Worm (Caenorhabditis elegans) whole organism, young adult: Measurements from ENCODE around the gene T25E4.1.
A peak's percentile ranks its signal among the peaks of the same experiment; 100 is the strongest.
"Not testable (repeated sequence)": the region's sequence is repeated elsewhere in the genome, so short reads cannot be mapped to it uniquely, and the experiment has no call there.

ENCODE experiments used
- B0019.2 ChIP-seq: fragments of 200-800 bp; sonication (Bioruptor generic); conservative IDR thresholded peaks from 2 replicates; pipeline ENCODE4 v1.3.6; 2022; ENCODE audit warnings: missing genetic modification reagents, missing genetic modification characterization, missing compliant biosample characterization
- B0261.1 ChIP-seq: sonication (generic microtip); optimal IDR thresholded peaks from 2 replicates; lab custom pipeline; 2016; ENCODE audit warnings: mild to moderate bottlenecking, missing genetic modification characterization, moderate library complexity, missing compliant biosample characterization
- D2030.7 ChIP-seq: fragments of 200-800 bp; sonication (Bioruptor generic); IDR thresholded peaks from 2 replicates; pipeline ENCODE4 v1.3.6; 2022; ENCODE audit warnings: missing genetic modification reagents, missing genetic modification characterization, missing compliant biosample characterization
- F10E7.11 ChIP-seq: sonication (generic microtip); optimal IDR thresholded peaks from 2 replicates; lab custom pipeline; 2017; ENCODE audit warnings: mild to moderate bottlenecking, missing genetic modification characterization, moderate library complexity, missing compliant biosample characterization
- F23B12.7 ChIP-seq: sonication (generic microtip); optimal IDR thresholded peaks from 2 replicates; lab custom pipeline; 2017; ENCODE audit warnings: missing genetic modification characterization, mild to moderate bottlenecking, missing compliant biosample characterization, antibody characterized with exemption, moderate library complexity; ENCODE audit not compliant: insufficient read depth
- F57C9.4 ChIP-seq: sonication (generic microtip); optimal IDR thresholded peaks from 2 replicates; lab custom pipeline; 2017; ENCODE audit warnings: mild to moderate bottlenecking, missing genetic modification characterization, missing compliant biosample characterization
- Y53G8AR.9 ChIP-seq: fragments of 200-800 bp; sonication (Bioruptor generic); conservative IDR thresholded peaks from 2 replicates; pipeline ENCODE4 v1.3.6; 2022; ENCODE audit warnings: missing genetic modification reagents, missing genetic modification characterization, missing compliant biosample characterization
- Y56A3A.18 ChIP-seq: fragments of 200-800 bp; sonication (Bioruptor generic); IDR thresholded peaks from 2 replicates; pipeline ENCODE4 v1.3.6; 2022; ENCODE audit warnings: missing genetic modification reagents, missing genetic modification characterization, missing compliant biosample characterization
- Y67H2A.10 ChIP-seq: fragments of 200-800 bp; sonication (Bioruptor generic); conservative IDR thresholded peaks from 2 replicates; pipeline ENCODE4 v1.3.6; 2022; ENCODE audit warnings: missing genetic modification reagents, missing genetic modification characterization, missing compliant biosample characterization
- Y95B8A.8 ChIP-seq: fragments of 200-800 bp; sonication (Bioruptor generic); IDR thresholded peaks from 2 replicates; pipeline ENCODE4 v1.3.6; 2022; ENCODE audit warnings: missing genetic modification reagents, missing genetic modification characterization, missing compliant biosample characterization
- akir-1 ChIP-seq: fragments of 200-800 bp; sonication (Bioruptor generic); optimal IDR thresholded peaks from 2 replicates; lab custom pipeline; 2018; ENCODE audit warnings: mild to moderate bottlenecking, missing genetic modification characterization, moderate library complexity, missing compliant biosample characterization
- ama-1 ChIP-seq, 3 experiments: fragments of 150-350 bp in 1 of 3; sonication (generic microtip) in 2 of 3; optimal IDR thresholded peaks; 2 replicates each; lab custom pipeline; 2014 to 2018; ENCODE audit warnings: missing biosample characterization in 2 of 3, missing genetic modification characterization in 2 of 3, missing genetic modification reagents in 2 of 3
- atf-7 ChIP-seq: sonication (generic microtip); optimal IDR thresholded peaks from 2 replicates; lab custom pipeline; 2017; ENCODE audit warnings: mild to moderate bottlenecking, missing genetic modification characterization, missing compliant biosample characterization
- attf-3 ChIP-seq: fragments of 200-800 bp; sonication (Bioruptor generic); conservative IDR thresholded peaks from 2 replicates; pipeline ENCODE4 v1.3.6; 2022; ENCODE audit warnings: missing genetic modification reagents, missing genetic modification characterization, missing compliant biosample characterization
- bed-2 ChIP-seq: fragments of 200-800 bp; sonication (Bioruptor generic); IDR thresholded peaks from 2 replicates; pipeline ENCODE4 v1.3.6; 2022; ENCODE audit warnings: missing genetic modification reagents, missing genetic modification characterization, missing compliant biosample characterization
- cebp-2 ChIP-seq: fragments of 200-800 bp; sonication (Bioruptor generic); IDR thresholded peaks from 2 replicates; pipeline ENCODE4 v1.3.6; 2022; ENCODE audit warnings: missing genetic modification characterization, missing compliant biosample characterization
- ceh-100 ChIP-seq: fragments of 200-800 bp; sonication (Bioruptor generic); IDR thresholded peaks from 2 replicates; pipeline ENCODE4 v1.3.6; 2022; ENCODE audit warnings: missing genetic modification reagents, missing genetic modification characterization, missing compliant biosample characterization
- chd-7 ChIP-seq: sonication (generic microtip); optimal IDR thresholded peaks from 2 replicates; lab custom pipeline; 2016; ENCODE audit warnings: mild to moderate bottlenecking, missing genetic modification characterization, moderate library complexity, missing compliant biosample characterization
- ekl-4 ChIP-seq: fragments of 200-800 bp; sonication (Bioruptor generic); IDR thresholded peaks from 2 replicates; pipeline ENCODE4 v1.3.6; 2022; ENCODE audit warnings: missing genetic modification reagents, missing genetic modification characterization, missing compliant biosample characterization
- hlh-12 ChIP-seq: sonication (generic microtip); optimal IDR thresholded peaks from 2 replicates; lab custom pipeline; 2016; ENCODE audit warnings: missing genetic modification characterization, missing compliant biosample characterization
- lin-26 ChIP-seq: fragments of 200-800 bp; sonication (Bioruptor generic); IDR thresholded peaks from 2 replicates; pipeline ENCODE4 v1.3.6; 2022; ENCODE audit warnings: missing genetic modification reagents, missing genetic modification characterization, missing compliant biosample characterization
- lin-35 ChIP-seq, 3 experiments: fragments of 150-350 bp in 2 of 3; sonication (generic microtip) in 1 of 3; optimal IDR thresholded peaks; 2 replicates each; lab custom pipeline; 2014 to 2018; ENCODE audit warnings: missing biosample characterization in 3 of 3, missing genetic modification characterization in 3 of 3, missing genetic modification reagents in 3 of 3
- lir-1 ChIP-seq: fragments of 200-800 bp; sonication (Bioruptor generic); conservative IDR thresholded peaks from 2 replicates; pipeline ENCODE4 v1.3.6; 2022; ENCODE audit warnings: missing genetic modification reagents, missing genetic modification characterization, missing compliant biosample characterization
- madf-10 ChIP-seq: sonication (generic microtip); optimal IDR thresholded peaks from 2 replicates; lab custom pipeline; 2016; ENCODE audit warnings: mild to moderate bottlenecking, missing genetic modification characterization, missing compliant biosample characterization
- nfya-2 ChIP-seq: fragments of 200-800 bp; sonication (Bioruptor generic); IDR thresholded peaks from 2 replicates; pipeline ENCODE4 v1.3.6; 2022; ENCODE audit warnings: missing genetic modification reagents, missing genetic modification characterization, missing compliant biosample characterization
- nhr-120 ChIP-seq: fragments of 200-800 bp; sonication (Bioruptor generic); IDR thresholded peaks from 2 replicates; pipeline ENCODE4 v1.3.6; 2022; ENCODE audit warnings: missing genetic modification characterization, missing compliant biosample characterization
- nhr-27 ChIP-seq: fragments of 200-800 bp; sonication (Bioruptor generic); optimal IDR thresholded peaks from 2 replicates; lab custom pipeline; 2018; ENCODE audit warnings: mild to moderate bottlenecking, missing genetic modification characterization, moderate library complexity, missing compliant biosample characterization
- nhr-90 ChIP-seq: sonication (generic microtip); optimal IDR thresholded peaks from 2 replicates; lab custom pipeline; 2016; ENCODE audit warnings: missing genotype, mild to moderate bottlenecking, missing genetic modification characterization, missing compliant biosample characterization
- rcor-1 ChIP-seq: fragments of 200-800 bp; sonication (Bioruptor generic); IDR thresholded peaks from 2 replicates; pipeline ENCODE4 v1.3.6; 2022; ENCODE audit warnings: missing genetic modification reagents, missing genetic modification characterization, missing compliant biosample characterization
- sdz-38 ChIP-seq: sonication (generic microtip); optimal IDR thresholded peaks from 2 replicates; lab custom pipeline; 2016; ENCODE audit warnings: missing genotype, missing genetic modification characterization, missing compliant biosample characterization
- sea-2 ChIP-seq: fragments of 200-800 bp; sonication (Bioruptor generic); IDR thresholded peaks from 2 replicates; pipeline ENCODE4 v1.3.6; 2022; ENCODE audit warnings: missing genetic modification characterization, missing compliant biosample characterization
- snpc-3.4 ChIP-seq: sonication (generic microtip); optimal IDR thresholded peaks from 2 replicates; lab custom pipeline; 2017; ENCODE audit warnings: missing genetic modification characterization, mild to moderate bottlenecking, missing compliant biosample characterization, antibody characterized with exemption, moderate library complexity, missing genotype, missing genetic modification reagents
- snpc-4 ChIP-seq, 5 experiments: fragments of 150-350 bp in 1 of 5; sonication (generic microtip) in 4 of 5; optimal IDR thresholded peaks; 2 replicates each; lab custom pipeline; 2014 to 2018; ENCODE audit warnings: missing genetic modification characterization in 5 of 5, missing biosample characterization in 3 of 5, antibody characterized with exemption in 2 of 5, mild to moderate bottlenecking in 2 of 5, missing compliant biosample characterization in 2 of 5, missing genotype in 2 of 5, moderate library complexity in 2 of 5, missing genetic modification reagents in 1 of 5
- tbx-9 ChIP-seq: sonication (generic microtip); optimal IDR thresholded peaks from 2 replicates; lab custom pipeline; 2016; ENCODE audit warnings: borderline replicate concordance, missing genetic modification characterization, inconsistent platforms, missing compliant biosample characterization
- zim-3 ChIP-seq: sonication (generic microtip); optimal IDR thresholded peaks from 2 replicates; lab custom pipeline; 2017; ENCODE audit warnings: mild to moderate bottlenecking, missing genetic modification characterization, moderate library complexity, missing compliant biosample characterization
- ztf-18 ChIP-seq: sonication (generic microtip); optimal IDR thresholded peaks from 2 replicates; lab custom pipeline; 2016; ENCODE audit warnings: missing genotype, mild to moderate bottlenecking, missing genetic modification characterization, missing compliant biosample characterization
- ztf-25 ChIP-seq: fragments of 200-800 bp; sonication (Bioruptor generic); IDR thresholded peaks from 2 replicates; pipeline ENCODE4 v1.3.6; 2022; ENCODE audit warnings: missing genetic modification reagents, missing genetic modification characterization, missing compliant biosample characterization
- ztf-6 ChIP-seq: fragments of 200-800 bp; sonication (Bioruptor generic); IDR thresholded peaks from 2 replicates; pipeline ENCODE4 v1.3.6; 2022; ENCODE audit warnings: missing genetic modification reagents, missing genetic modification characterization, missing compliant biosample characterization

The T25E4.1 gene

ce11 chrII:5578035-5578434, at the start of gene T25E4.1:
Gene T25E4.1 (plus strand): TSS chrII:5578335.
- TF ChIP-seq D2030.7 (no peak), nfya-2 (GFP tag; lab: Robert Waterston, UW) (no peak), nhr-27 (tag; lab: Kevin White, UChicago) (no peak), cebp-2 (no peak), Y56A3A.18 (GFP tag; lab: Robert Waterston, UW) (no peak), Y95B8A.8 (GFP tag; lab: Robert Waterston, UW) (no peak)

- TF ChIP-seq akir-1 = no peak
- TF ChIP-seq snpc-3.4 (tag; lab: Kevin White, UChicago) = no peak
- no peak for TF ChIP-seq lin-35 (GFP tag; optimal IDR thresholded peaks at IDR 0.05; lab: Kevin White, UChicago)
- TF ChIP-seq attf-3 (GFP tag; lab: Robert Waterston, UW) = no peak
- no peak for TF ChIP-seq tbx-9
- TF ChIP-seq ama-1 (optimal IDR thresholded peaks at IDR 0.05; lab: Kevin White, UChicago) = no peak
- TF ChIP-seq ama-1 (GFP tag; optimal IDR thresholded peaks at IDR 0.05; lab: Kevin White, UChicago) = no peak
These were observed 46.2 kb upstream of the T25E4.1 start, which contains the start of gene C17C3.9 for ce11 chrII:5531855-5532328. Gene C17C3.9 (minus strand): TSS chrII:5532278.

- no peak for TF ChIP-seq ekl-4 (GFP tag; lab: Robert Waterston, UW)
- TF ChIP-seq madf-10 (tag; lab: Kevin White, UChicago) = no peak
- TF ChIP-seq F57C9.4 (tag; lab: Kevin White, UChicago) = no peak
- no peak for TF ChIP-seq nhr-90 (tag; lab: Kevin White, UChicago)
- no peak for TF ChIP-seq F23B12.7 (tag; lab: Kevin White, UChicago)
- no peak for TF ChIP-seq chd-7 (tag; lab: Kevin White, UChicago)
- no peak for TF ChIP-seq snpc-3.4 (tag; lab: Kevin White, UChicago)
- TF ChIP-seq sea-2 = no peak
- no peak for TF ChIP-seq B0019.2 (GFP tag; lab: Robert Waterston, UW)
- TF ChIP-seq, all 124 proteins: peak for 0
These were observed 44.5 kb upstream of the T25E4.1 start, which contains the start of gene hlh-26 for ce11 chrII:5533642-5534041. Gene hlh-26 (minus strand): TSS chrII:5533742.

- not testable (repeated sequence) for TF ChIP-seq hlh-12 (tag; lab: Kevin White, UChicago); Y53G8AR.9 (GFP tag; lab: Robert Waterston, UW); Y67H2A.10
These were observed 43.2 kb upstream of the T25E4.1 start, which contains the start of gene hlh-25 for ce11 chrII:5534939-5535338. Gene hlh-25 (plus strand): TSS chrII:5535239.

ce11 chrII:5537078-5537477, 41.1 kb upstream of the T25E4.1 start:
- no peak for TF ChIP-seq F10E7.11 (tag; lab: Kevin White, UChicago)
- TF ChIP-seq attf-3 (GFP tag; lab: Robert Waterston, UW) = peak; percentile 39; the same call in 1 of the 2 replicates
- no peak for TF ChIP-seq Y67H2A.10
- TF ChIP-seq nhr-27 (tag; lab: Kevin White, UChicago) = no peak
- no peak for TF ChIP-seq lir-1
- no peak for TF ChIP-seq sdz-38 (tag; lab: Kevin White, UChicago)
- TF ChIP-seq ztf-18 (tag; lab: Kevin White, UChicago) = no peak
- TF ChIP-seq ceh-100 (GFP tag; lab: Robert Waterston, UW) = no peak
- no peak for TF ChIP-seq atf-7 (tag; lab: Kevin White, UChicago)

- no peak for TF ChIP-seq ztf-25 (GFP tag; lab: Robert Waterston, UW)
- no peak for TF ChIP-seq zim-3 (tag; lab: Kevin White, UChicago)
- TF ChIP-seq B0261.1 = no peak
- no peak for TF ChIP-seq bed-2
- TF ChIP-seq lin-26 (GFP tag; lab: Robert Waterston, UW) = no peak
- TF ChIP-seq snpc-4 (GFP tag; optimal IDR thresholded peaks at IDR 0.05; lab: Kevin White, UChicago) = no peak
- TF ChIP-seq snpc-4 (tag; optimal IDR thresholded peaks at IDR 0.05; lab: Kevin White, UChicago) = no peak
- no peak for TF ChIP-seq akir-1
- no peak for TF ChIP-seq rcor-1 (GFP tag; lab: Robert Waterston, UW)
- TF ChIP-seq ztf-6 (GFP tag; lab: Robert Waterston, UW) = no peak
- no peak for TF ChIP-seq nhr-120 (GFP tag; lab: Robert Waterston, UW)
These were observed 40.6 kb upstream of the T25E4.1 start, which contains the start of gene C17C3.11 for ce11 chrII:5537524-5537923. Gene C17C3.11 (plus strand): TSS chrII:5537824.
